Worm (Caenorhabditis elegans): Measurements from ENCODE around the gene Y19D2B.2.

DNA sequence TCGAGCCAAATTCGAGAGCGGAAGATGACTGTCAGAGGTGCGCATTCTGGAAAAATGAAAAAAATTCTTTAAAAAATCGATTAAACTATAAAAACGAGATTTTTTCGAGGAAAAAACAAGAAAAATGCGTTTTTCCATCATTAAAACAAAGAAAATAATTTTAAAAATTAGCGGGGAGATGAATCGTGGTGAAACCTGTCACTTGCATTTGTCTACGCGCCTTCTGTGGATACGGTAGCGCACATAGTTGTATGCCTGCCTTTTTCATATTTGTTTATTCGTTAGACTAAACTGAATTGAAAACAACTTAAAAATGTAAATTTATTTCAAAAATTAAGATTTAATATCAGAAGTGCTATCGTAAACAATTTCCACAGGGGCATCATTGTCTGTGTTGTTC, 39.7 kb upstream of the Y19D2B.2 start, which contains the start of gene egg-3:
- TF ChIP-seq tbx-37 (GFP tag; conservative IDR thresholded peaks at IDR 0.05) (no peak), ama-1 (optimal IDR thresholded peaks at IDR 0.05) (no peak), tbx-11 (GFP tag; IDR thresholded peaks at IDR 0.05) (no peak), B0310.2 (tag; optimal IDR thresholded peaks at IDR 0.05) (no peak), hmbx-1 (tag; optimal IDR thresholded peaks at IDR 0.05) (no peak), hmg-4 (GFP tag; optimal IDR thresholded peaks at IDR 0.05) (no peak), aly-1 (tag; optimal IDR thresholded peaks at IDR 0.05) (no peak), flt-1 (GFP tag; IDR thresholded peaks at IDR 0.05) (no peak), tra-4 (tag; optimal IDR thresholded peaks at IDR 0.05) (no peak), sea-1 (GFP tag; conservative IDR thresholded peaks at IDR 0.05) (no peak), hnd-1 (tag; optimal IDR thresholded peaks at IDR 0.05) (no peak), ets-7 (tag; optimal IDR thresholded peaks at IDR 0.05) (no peak)
